Fruit fly (Drosophila melanogaster) S2 (cell line): ENCODE measurements around the gene Rab6.

Experiments
- CG8478 ChIP-seq: fragments of >200 bp; optimal IDR thresholded peaks from 2 replicates; lab custom pipeline; 2018
- CTCF ChIP-seq, 2 experiments: fragments of >200 bp; optimal IDR thresholded peaks; 2 replicates each; lab custom pipeline; 2018

DNA sequence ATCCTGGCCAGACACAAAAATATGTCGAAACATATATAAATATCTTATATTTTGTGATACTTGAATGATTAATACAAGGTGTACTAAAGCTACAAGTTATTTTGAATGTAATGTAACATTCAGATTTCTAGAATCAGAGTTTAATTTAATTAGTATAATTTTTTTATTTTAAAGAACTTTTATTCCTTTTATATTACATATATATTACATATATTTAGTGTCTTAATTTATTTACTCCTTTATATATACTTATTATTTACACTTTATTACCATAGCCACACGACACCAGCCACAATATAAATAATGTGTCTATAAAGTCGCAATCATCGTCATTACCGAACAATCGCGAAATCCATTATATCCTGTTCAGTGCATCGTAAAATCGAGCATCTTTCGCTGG is 17.4 kb downstream of the Rab6 start, which contains the start of gene Pex19:
- TF ChIP-seq CTCF (optimal IDR thresholded peaks at IDR 0.05; lab: Kevin White, UChicago), result no peak
- no peak for TF ChIP-seq CG8478 (lab: Kevin White, UChicago)
